Worm (Caenorhabditis elegans) whole organism, mixed stage, embryonic: ENCODE measurements around the gene xpo-3.

Experiments used
- lin-32 ChIP-seq: fragments of 200-800 bp; sonication (Bioruptor generic); optimal IDR thresholded peaks from 2 replicates; lab custom pipeline; 2018; ENCODE audit warnings: mild to moderate bottlenecking, missing genetic modification characterization, missing compliant biosample characterization
- nhr-28 ChIP-seq: fragments of 150-350 bp; optimal IDR thresholded peaks from 2 replicates; lab custom pipeline; 2014; ENCODE audit warnings: missing biosample characterization, missing genetic modification characterization
- pha-4 ChIP-seq: fragments of 150-350 bp; optimal IDR thresholded peaks from 2 replicates; lab custom pipeline; 2018; ENCODE audit warnings: missing biosample characterization, missing genetic modification reagents, missing genetic modification characterization
- sem-2 ChIP-seq: fragments of 200-800 bp; sonication (Bioruptor generic); optimal IDR thresholded peaks from 2 replicates; lab custom pipeline; 2018; ENCODE audit warnings: mild to moderate bottlenecking, missing genetic modification characterization, missing compliant biosample characterization

DNA sequence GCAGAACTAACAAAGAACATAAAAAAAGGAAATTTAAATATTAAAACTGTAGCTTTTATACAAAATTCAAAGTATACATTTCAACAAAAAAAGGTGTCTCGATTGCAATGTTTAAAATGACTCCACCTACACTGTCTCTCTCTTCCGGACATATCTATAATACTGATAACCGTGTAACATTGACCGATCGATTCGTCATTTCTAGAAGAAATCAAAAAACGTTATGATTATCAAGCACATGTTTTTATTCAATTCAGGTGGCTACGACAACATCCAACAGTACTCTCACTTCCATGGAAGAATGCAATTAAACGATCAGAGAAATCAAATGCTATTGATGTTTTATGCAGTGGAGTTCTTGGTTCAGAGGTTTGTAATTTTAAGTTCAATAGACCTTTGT is 25.3 kb downstream of the xpo-3 start:
- TF ChIP-seq lin-32 (no peak), pha-4 (tag; lab: Kevin White, UChicago) (no peak), nhr-28 (tag; lab: Kevin White, UChicago) (no peak), sem-2 (GFP tag; lab: Kevin White, UChicago) (no peak)
